Fruit fly (Drosophila melanogaster) S2 (cell line): ENCODE data around the gene Cpr92F.

Experiments
- CG8478 ChIP-seq: fragments of >200 bp; optimal IDR thresholded peaks from 2 replicates; lab custom pipeline; 2018
- CTCF ChIP-seq, 2 experiments: fragments of >200 bp; optimal IDR thresholded peaks; 2 replicates each; lab custom pipeline; 2018

Cpr92F gene

dm6 chr3R:20719286-20719685 lies 49.9 kb downstream of the Cpr92F start:
- TF ChIP-seq CTCF (optimal IDR thresholded peaks at IDR 0.05; lab: Kevin White, UChicago), result no peak
- TF ChIP-seq CG8478 (lab: Kevin White, UChicago), result no peak
